Worm (Caenorhabditis elegans) whole organism, L3 larva: ENCODE results near the gene C47E8.11.

Source experiments
- eor-1 ChIP-seq, 2 experiments: fragments of 150-350 bp; optimal IDR thresholded peaks; 2 replicates each; lab custom pipeline; 2014 to 2018; ENCODE audit warnings: missing biosample characterization in 2 of 2, missing genetic modification characterization in 2 of 2
- ztf-11 ChIP-seq: fragments of 150-350 bp; optimal IDR thresholded peaks from 2 replicates; lab custom pipeline; 2014; ENCODE audit warnings: missing biosample characterization, missing genetic modification characterization

ce11 chrV:14665728-14666127 is 22.7 kb upstream of the C47E8.11 start, which contains the start of gene C47E8.1:
- TF ChIP-seq ztf-11, result no peak
- no peak for TF ChIP-seq eor-1 (tag; optimal IDR thresholded peaks at IDR 0.05; lab: Kevin White, UChicago)
